Fruit fly (Drosophila melanogaster) whole organism, embryonic: ENCODE data around the gene CG16984.
A peak's percentile ranks its signal among the peaks of the same experiment; 100 is the strongest.

Experiments
- Atf-2 ChIP-seq: fragments of 200-800 bp; sonication (Bioruptor generic); optimal IDR thresholded peaks from 2 replicates; lab custom pipeline; 2016; ENCODE audit warnings: missing biosample characterization, missing genetic modification characterization
- BtbVII ChIP-seq: fragments of 200-800 bp; sonication (Bioruptor generic); optimal IDR thresholded peaks from 3 replicates; lab custom pipeline; 2017; ENCODE audit warnings: missing biosample characterization, mild to moderate bottlenecking, missing genetic modification characterization
- Bteb2 ChIP-seq: fragments of 200-800 bp; sonication (Bioruptor generic); optimal IDR thresholded peaks from 2 replicates; lab custom pipeline; 2016; ENCODE audit warnings: missing biosample characterization, missing genetic modification characterization
- CG10267 ChIP-seq: fragments of 200-800 bp; sonication (Bioruptor generic); optimal IDR thresholded peaks from 2 replicates; lab custom pipeline; 2018; ENCODE audit warnings: missing biosample characterization, mild to moderate bottlenecking, missing genetic modification characterization, moderate library complexity
- CG11456 ChIP-seq: fragments of 200-800 bp; sonication (Bioruptor generic); IDR thresholded peaks from 3 replicates; pipeline ENCODE4 v1.3.6; 2022; ENCODE audit warnings: missing biosample characterization, missing genetic modification characterization
- CG11560 ChIP-seq: fragments of 200-800 bp; sonication (Bioruptor generic); IDR thresholded peaks from 3 replicates; pipeline ENCODE4 v1.3.6; 2022; ENCODE audit warnings: missing biosample characterization, missing genetic modification characterization
- CG12155 ChIP-seq: fragments of 200-800 bp; sonication (Bioruptor generic); optimal IDR thresholded peaks from 3 replicates; lab custom pipeline; 2016; ENCODE audit warnings: missing biosample characterization, missing genetic modification characterization
- CG13894 ChIP-seq: fragments of 200-800 bp; sonication (Bioruptor generic); optimal IDR thresholded peaks from 3 replicates; lab custom pipeline; 2018; ENCODE audit warnings: missing biosample characterization, mild to moderate bottlenecking, missing genetic modification characterization, moderate library complexity
- CG14667 ChIP-seq: fragments of 200-800 bp; sonication (Bioruptor generic); IDR thresholded peaks from 2 replicates; pipeline ENCODE4 v1.3.6; 2022; ENCODE audit warnings: missing biosample characterization, missing genetic modification characterization
- CG15479 ChIP-seq: fragments of 200-800 bp; sonication (Bioruptor generic); optimal IDR thresholded peaks from 3 replicates; lab custom pipeline; 2019; ENCODE audit warnings: missing biosample characterization, mild to moderate bottlenecking, missing genetic modification characterization, moderate library complexity
- CG17912 ChIP-seq: fragments of 200-800 bp; sonication (Bioruptor generic); optimal IDR thresholded peaks from 2 replicates; lab custom pipeline; 2018; ENCODE audit warnings: missing biosample characterization, mild to moderate bottlenecking, missing genetic modification characterization
- CG18262 ChIP-seq: fragments of 200-800 bp; optimal IDR thresholded peaks from 3 replicates; lab custom pipeline; 2019; ENCODE audit warnings: missing biosample characterization, mild to moderate bottlenecking, missing genetic modification characterization, moderate library complexity
- CG3838 ChIP-seq: fragments of 200-800 bp; sonication (Bioruptor generic); optimal IDR thresholded peaks from 3 replicates; lab custom pipeline; 2016; ENCODE audit warnings: missing biosample characterization, missing genetic modification characterization
- CG3847 ChIP-seq: fragments of 200-800 bp; sonication (Bioruptor generic); IDR thresholded peaks from 2 replicates; pipeline ENCODE4 v1.3.6; 2022; ENCODE audit warnings: missing biosample characterization, missing genetic modification characterization
- CG42726 ChIP-seq: fragments of 200-800 bp; sonication (Bioruptor generic); IDR thresholded peaks from 2 replicates; pipeline ENCODE4 v1.3.6; 2022; ENCODE audit warnings: missing biosample characterization, missing genetic modification characterization; ENCODE audit not compliant: partially characterized antibody
- CG4328 ChIP-seq: fragments of 200-800 bp; sonication (Bioruptor generic); optimal IDR thresholded peaks from 3 replicates; lab custom pipeline; 2017; ENCODE audit warnings: missing biosample characterization, missing genetic modification reagents, missing genetic modification characterization
- CG4707 ChIP-seq: fragments of 200-800 bp; sonication (Bioruptor generic); optimal IDR thresholded peaks from 2 replicates; lab custom pipeline; 2018; ENCODE audit warnings: missing biosample characterization, mild to moderate bottlenecking, missing genetic modification characterization, moderate library complexity
- CG5180 ChIP-seq: fragments of 200-800 bp; sonication (Bioruptor generic); optimal IDR thresholded peaks from 3 replicates; lab custom pipeline; 2017; ENCODE audit warnings: missing biosample characterization, missing genetic modification characterization, mild to moderate bottlenecking, moderate library complexity, missing genetic modification reagents
- CG6854 ChIP-seq: fragments of 200-800 bp; sonication (Bioruptor generic); optimal IDR thresholded peaks from 3 replicates; lab custom pipeline; 2017; ENCODE audit warnings: missing biosample characterization, mild to moderate bottlenecking, missing genetic modification characterization
- CG7987 ChIP-seq: fragments of 200-800 bp; sonication (Bioruptor generic); optimal IDR thresholded peaks from 2 replicates; lab custom pipeline; 2018; ENCODE audit warnings: missing biosample characterization, mild to moderate bottlenecking, missing genetic modification characterization, moderate library complexity
- CG8388 ChIP-seq: fragments of 200-800 bp; sonication (Bioruptor generic); optimal IDR thresholded peaks from 2 replicates; lab custom pipeline; 2019; ENCODE audit warnings: missing biosample characterization, mild to moderate bottlenecking, missing genetic modification characterization, moderate library complexity
- D19A ChIP-seq: fragments of 200-800 bp; optimal IDR thresholded peaks from 3 replicates; lab custom pipeline; 2019; ENCODE audit warnings: missing biosample characterization, mild to moderate bottlenecking, missing genetic modification characterization, moderate library complexity
- Dbx ChIP-seq: fragments of 200-800 bp; sonication (Bioruptor generic); IDR thresholded peaks from 3 replicates; pipeline ENCODE4 v1.3.6; 2022; ENCODE audit warnings: missing biosample characterization, missing genetic modification characterization
- Ets65A ChIP-seq: fragments of 200-800 bp; sonication (Bioruptor generic); peaks from one replicate; lab custom pipeline; 2016; ENCODE audit warnings: missing biosample characterization, missing genetic modification characterization
- H2.0 ChIP-seq: fragments of 200-800 bp; sonication (Bioruptor generic); IDR thresholded peaks from 2 replicates; pipeline ENCODE4 v1.3.6; 2022; ENCODE audit warnings: missing biosample characterization, missing genetic modification characterization
- HLHmδ ChIP-seq: fragments of 200-800 bp; sonication (Bioruptor generic); optimal IDR thresholded peaks from 2 replicates; lab custom pipeline; 2018; ENCODE audit warnings: missing biosample characterization, mild to moderate bottlenecking, missing genetic modification characterization, moderate library complexity
- Hr3 ChIP-seq: fragments of 200-800 bp; sonication (Bioruptor generic); optimal IDR thresholded peaks from 3 replicates; lab custom pipeline; 2016; ENCODE audit warnings: missing biosample characterization, missing genetic modification characterization
- Hr78 ChIP-seq, 2 experiments: fragments of 200-800 bp in 1 of 2; fragments of >200 bp in 1 of 2; sonication (Bioruptor generic) in 1 of 2; optimal IDR thresholded peaks; 2 replicates each; lab custom pipeline; 2017 to 2019; ENCODE audit warnings: missing biosample characterization in 2 of 2, missing genetic modification characterization in 2 of 2, mild to moderate bottlenecking in 1 of 2, moderate library complexity in 1 of 2
- NC2α ChIP-seq: fragments of 200-800 bp; sonication (Bioruptor generic); optimal IDR thresholded peaks from 2 replicates; lab custom pipeline; 2016; ENCODE audit warnings: missing biosample characterization, missing genetic modification characterization
- Pdp1 ChIP-seq, 2 experiments: fragments of 200-800 bp; sonication (Bioruptor generic); optimal IDR thresholded peaks; 3 replicates each; lab custom pipeline; 2016; ENCODE audit warnings: missing biosample characterization in 2 of 2, missing genetic modification characterization in 2 of 2, mild to moderate bottlenecking in 1 of 2, moderate library complexity in 1 of 2
- Rfx ChIP-seq: fragments of 200-800 bp; sonication (Bioruptor generic); IDR thresholded peaks from 2 replicates; pipeline ENCODE4 v1.3.6; 2022; ENCODE audit warnings: missing biosample characterization, missing genetic modification characterization
- Ssrp ChIP-seq: fragments of 200-800 bp; sonication (Bioruptor generic); optimal IDR thresholded peaks from 2 replicates; lab custom pipeline; 2018; ENCODE audit warnings: missing biosample characterization, mild to moderate bottlenecking, missing genetic modification characterization, moderate library complexity
- Stat92E ChIP-seq, 3 experiments: fragments of >200 bp in 2 of 3; fragments of 200-800 bp in 1 of 3; sonication (Bioruptor generic) in 1 of 3; optimal IDR thresholded peaks; 2 replicates each; lab custom pipeline; 2017 to 2019; ENCODE audit warnings: missing biosample characterization in 3 of 3, missing genetic modification characterization in 3 of 3, mild to moderate bottlenecking in 1 of 3, moderate library complexity in 1 of 3
- bbx ChIP-seq: fragments of 200-800 bp; sonication (Bioruptor generic); IDR thresholded peaks from 2 replicates; pipeline ENCODE4 v1.3.6; 2022; ENCODE audit warnings: missing biosample characterization, missing genetic modification characterization; ENCODE audit not compliant: partially characterized antibody
- cato ChIP-seq: fragments of 200-800 bp; sonication (Bioruptor generic); optimal IDR thresholded peaks from 2 replicates; lab custom pipeline; 2016; ENCODE audit warnings: missing biosample characterization, missing genetic modification characterization, borderline replicate concordance
- disco-r ChIP-seq: fragments of 200-800 bp; sonication (Bioruptor generic); optimal IDR thresholded peaks from 2 replicates; lab custom pipeline; 2016; ENCODE audit warnings: missing biosample characterization, missing genetic modification characterization
- gem ChIP-seq: fragments of 200-800 bp; sonication (Bioruptor generic); optimal IDR thresholded peaks from 2 replicates; lab custom pipeline; 2019; ENCODE audit warnings: missing biosample characterization, mild to moderate bottlenecking, missing genetic modification characterization, moderate library complexity
- grau ChIP-seq: fragments of 200-800 bp; optimal IDR thresholded peaks from 3 replicates; lab custom pipeline; 2019; ENCODE audit warnings: missing biosample characterization, mild to moderate bottlenecking, missing genetic modification characterization, moderate library complexity
- lbe ChIP-seq: fragments of 200-800 bp; sonication (Bioruptor generic); optimal IDR thresholded peaks from 2 replicates; lab custom pipeline; 2016; ENCODE audit warnings: missing biosample characterization, mild to moderate bottlenecking, missing genetic modification characterization
- nerfin-1 ChIP-seq: fragments of 200-800 bp; sonication (Bioruptor generic); optimal IDR thresholded peaks from 3 replicates; lab custom pipeline; 2019; ENCODE audit warnings: missing biosample characterization, mild to moderate bottlenecking, missing genetic modification characterization, moderate library complexity
- phol ChIP-seq: fragments of 200-800 bp; sonication (Bioruptor generic); optimal IDR thresholded peaks from 3 replicates; lab custom pipeline; 2018; ENCODE audit warnings: missing biosample characterization, mild to moderate bottlenecking, missing genetic modification characterization, moderate library complexity
- pros ChIP-seq: fragments of 200-800 bp; sonication (Bioruptor generic); optimal IDR thresholded peaks from 3 replicates; lab custom pipeline; 2019; ENCODE audit warnings: missing biosample characterization, mild to moderate bottlenecking, missing genetic modification characterization, moderate library complexity
- ranshi ChIP-seq: fragments of 200-800 bp; sonication (Bioruptor generic); IDR thresholded peaks from 2 replicates; pipeline ENCODE4 v1.3.6; 2022; ENCODE audit warnings: missing biosample characterization, missing genetic modification characterization
- sd ChIP-seq: fragments of 200-800 bp; sonication (Bioruptor generic); optimal IDR thresholded peaks from 3 replicates; lab custom pipeline; 2018; ENCODE audit warnings: missing biosample characterization, mild to moderate bottlenecking, missing genetic modification characterization, moderate library complexity
- sens ChIP-seq: fragments of 200-800 bp; sonication (Bioruptor generic); peaks from one replicate; lab custom pipeline; 2016; ENCODE audit warnings: missing biosample characterization, missing genetic modification characterization
- sna ChIP-seq: fragments of 200-800 bp; sonication (Bioruptor generic); IDR thresholded peaks from 2 replicates; pipeline ENCODE4 v1.3.6; 2022; ENCODE audit warnings: missing biosample characterization, missing genetic modification characterization; ENCODE audit not compliant: partially characterized antibody
- toy ChIP-seq: fragments of 200-800 bp; sonication (Bioruptor generic); IDR thresholded peaks from 2 replicates; pipeline ENCODE4 v1.3.6; 2022; ENCODE audit warnings: missing biosample characterization, missing genetic modification characterization

The CG16984 gene

DNA sequence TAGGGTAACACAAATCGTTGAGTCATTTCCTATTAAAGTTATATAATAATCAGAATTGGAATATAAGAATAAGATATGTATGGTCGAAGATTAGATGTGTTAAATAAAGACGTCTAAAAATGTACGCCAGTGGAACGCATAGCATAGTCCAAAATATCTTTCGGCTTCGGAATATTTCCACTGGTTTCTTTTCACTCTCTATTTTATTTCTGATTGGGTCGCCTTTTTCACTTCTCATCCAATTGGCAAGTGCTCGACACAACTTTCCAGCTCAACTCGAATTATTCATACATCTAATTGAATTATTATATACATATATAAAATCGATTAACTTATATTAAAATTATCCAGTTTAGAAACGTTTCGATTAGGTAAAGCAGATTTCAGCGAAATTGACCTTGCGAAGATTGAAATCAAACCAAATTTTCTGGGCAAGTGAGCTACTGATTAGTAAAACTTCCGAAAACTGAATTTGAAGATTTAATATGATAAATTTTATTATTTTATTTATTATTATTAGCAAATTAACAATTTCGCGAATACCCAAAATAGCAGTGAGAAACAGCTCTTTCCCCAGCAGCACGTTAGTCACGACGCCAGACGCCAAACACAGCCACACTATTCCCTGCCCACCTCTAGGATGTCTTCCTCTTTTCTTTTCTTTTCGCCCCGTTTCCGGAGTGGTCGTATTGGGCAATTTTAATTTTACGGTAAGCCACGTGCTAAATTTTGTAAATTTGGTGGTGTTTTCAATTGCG is 8.6 kb upstream of the CG16984 start, which contains the start of gene RpL8 (continued):
- TF ChIP-seq HLHmδ (peak; percentile 97), sd (peak; percentile 30), CG10267 (peak; percentile 68), Dbx (GFP tag; lab: Robert Waterston, UW) (peak; percentile 91), sna (GFP tag; lab: Robert Waterston, UW) (0 out of 2 replicates have a peak, but pooled peaks have one; percentile 21), phol (tag; lab: Kevin White, UChicago) (peak; percentile 76), sens (GFP tag; lab: Kevin White, UChicago) (peak; percentile 92), CG8388 (GFP tag; lab: Kevin White, UChicago) (peak; percentile 62), CG5180 (peak; percentile 75), CG4328 (GFP tag; lab: Kevin White, UChicago) (peak; percentile 84), Hr3 (peak; percentile 68), nerfin-1 (tag; lab: Kevin White, UChicago) (peak; percentile 50), Stat92E (GFP tag; optimal IDR thresholded peaks at IDR 0.05; lab: Kevin White, UChicago) (peak in 1 of 3 experiments; percentile 73), Rfx (GFP tag; lab: Robert Waterston, UW) (peak; percentile 92), CG12155 (GFP tag; lab: Kevin White, UChicago) (peak; percentile 60), CG3847 (GFP tag; lab: Robert Waterston, UW) (peak; percentile 88), CG3838 (peak; percentile 4), grau (tag; lab: Kevin White, UChicago) (peak; percentile 67), cato (GFP tag; lab: Kevin White, UChicago) (no peak), lbe (peak; percentile 20), bbx (GFP tag; lab: Robert Waterston, UW) (peak; percentile 70), CG17912 (GFP tag; lab: Kevin White, UChicago) (peak; percentile 95), Hr78 (GFP tag; optimal IDR thresholded peaks at IDR 0.05; lab: Kevin White, UChicago) (peak in 1 of 2 experiments; percentile 27), CG11456 (GFP tag; lab: Robert Waterston, UW) (peak; percentile 94), toy (GFP tag; lab: Robert Waterston, UW) (0 out of 2 replicates have a peak, but pooled peaks have one; percentile 16), CG6854 (GFP tag; lab: Kevin White, UChicago) (peak; percentile 90), CG14667 (GFP tag; lab: Robert Waterston, UW) (peak; percentile 62), CG7987 (GFP tag; lab: Kevin White, UChicago) (peak; percentile 97), ranshi (GFP tag; lab: Robert Waterston, UW) (peak; percentile 86), D19A (tag; lab: Kevin White, UChicago) (peak; percentile 57), CG13894 (tag; lab: Kevin White, UChicago) (peak; percentile 72), Ssrp (tag; lab: Kevin White, UChicago) (peak; percentile 56), CG15479 (GFP tag; lab: Kevin White, UChicago) (no peak), disco-r (GFP tag; lab: Kevin White, UChicago) (peak; percentile 65), H2.0 (peak; percentile 86), Ets65A (GFP tag; lab: Kevin White, UChicago) (peak; percentile 99), pros (GFP tag; lab: Kevin White, UChicago) (peak; percentile 59), CG18262 (peak; percentile 59), BtbVII (peak; percentile 90), CG11560 (tag; lab: Robert Waterston, UW) (no peak), CG42726 (GFP tag; lab: Robert Waterston, UW) (peak; percentile 60), Atf-2 (GFP tag; lab: Kevin White, UChicago) (peak; percentile 24), NC2α (GFP tag; lab: Kevin White, UChicago) (peak; percentile 68), gem (tag; lab: Kevin White, UChicago) (peak; percentile 65), CG4707 (GFP tag; lab: Kevin White, UChicago) (peak; percentile 92), Bteb2 (peak; percentile 70), Pdp1 (GFP tag; optimal IDR thresholded peaks at IDR 0.05; lab: Kevin White, UChicago) (peak; percentile 63 to 66)
